Worm (Caenorhabditis elegans): ENCODE measurements around the gene cutl-1.
A peak's percentile ranks its signal among the peaks of the same experiment; 100 is the strongest.

The cutl-1 gene

ce11 chrV:13411225-13411991, 5.5 kb upstream of the cutl-1 start:
- TF ChIP-seq zfh-2 (GFP tag; conservative IDR thresholded peaks at IDR 0.05) (peak; percentile 91), egrh-3 (GFP tag; IDR thresholded peaks at IDR 0.05) (peak; percentile 87), egl-44 (GFP tag; IDR thresholded peaks at IDR 0.05) (no peak)

- 0 out of 2 replicates have a peak, but pooled peaks have one; percentile 37 for TF ChIP-seq ztf-28 (GFP tag; IDR thresholded peaks at IDR 0.05)
- TF ChIP-seq nhr-27 (tag; optimal IDR thresholded peaks at IDR 0.05), result no peak
Measured at ce11 chrV:13410688-13411087, 4.8 kb upstream of the cutl-1 start, which contains the start of gene F53F1.4. Gene F53F1.4 (plus strand): TSS chrV:13411077.

- TF ChIP-seq lin-35 (GFP tag; optimal IDR thresholded peaks at IDR 0.05) (peak in 2 of 3 experiments; percentile 5 to 67), ztf-26 (tag; optimal IDR thresholded peaks at IDR 0.05) (no peak), ZK185.1 (tag; optimal IDR thresholded peaks at IDR 0.05; ENCODE audit: poor library complexity, severe bottlenecking) (peak; percentile 9), lin-54 (GFP tag; optimal IDR thresholded peaks at IDR 0.05) (peak; percentile 83), F49E8.2 (tag; optimal IDR thresholded peaks at IDR 0.05; ENCODE audit: insufficient read depth) (no peak), dpl-1 (GFP tag; optimal IDR thresholded peaks at IDR 0.05) (peak; percentile 26), efl-1 (GFP tag; optimal IDR thresholded peaks at IDR 0.05) (peak; percentile 48), lsl-1 (GFP tag; optimal IDR thresholded peaks at IDR 0.05) (peak; percentile 20), ceh-91 (GFP tag; IDR thresholded peaks at IDR 0.05) (peak; percentile 37; the same call in 1 of the 2 replicates), ztf-28 (GFP tag; IDR thresholded peaks at IDR 0.05) (0 out of 2 replicates have a peak, but pooled peaks have one; percentile 11), aptf-2 (GFP tag; conservative IDR thresholded peaks at IDR 0.05) (0 out of 2 replicates have a peak, but pooled peaks have one; percentile 23), attf-3 (GFP tag; conservative IDR thresholded peaks at IDR 0.05) (0 out of 2 replicates have a peak, but pooled peaks have one; percentile 13), ceh-58 (GFP tag; IDR thresholded peaks at IDR 0.05) (no peak), hsf-1 (GFP tag; IDR thresholded peaks at IDR 0.05) (no peak), nhr-27 (tag; optimal IDR thresholded peaks at IDR 0.05) (no peak), unc-130 (GFP tag; optimal IDR thresholded peaks at IDR 0.05) (peak; percentile 5), xnd-1 (tag; optimal IDR thresholded peaks at IDR 0.05) (peak; percentile 35), madf-8 (GFP tag; conservative IDR thresholded peaks at IDR 0.05) (peak; percentile 41; the same call in 1 of the 2 replicates)
Measured at ce11 chrV:13409089-13409488, 3.2 kb upstream of the cutl-1 start.

ce11 chrV:13408440-13408839, 2.5 kb upstream of the cutl-1 start:
- TF ChIP-seq snpc-1.1 (tag; optimal IDR thresholded peaks at IDR 0.05; ENCODE audit: insufficient read depth) (no peak), aptf-3 (GFP tag; IDR thresholded peaks at IDR 0.05) (no peak), F52B5.7 (tag; optimal IDR thresholded peaks at IDR 0.05) (no peak), mcd-1 (GFP tag; IDR thresholded peaks at IDR 0.05) (no peak), bed-1 (GFP tag; IDR thresholded peaks at IDR 0.05) (no peak), lsy-27 (tag; optimal IDR thresholded peaks at IDR 0.05; ENCODE audit: borderline replicate concordance, insufficient read depth) (no peak), attf-3 (GFP tag; conservative IDR thresholded peaks at IDR 0.05) (0 out of 2 replicates have a peak, but pooled peaks have one; percentile 6), Y53G8AR.9 (GFP tag; conservative IDR thresholded peaks at IDR 0.05) (0 out of 2 replicates have a peak, but pooled peaks have one; percentile 46)

- TF ChIP-seq madf-3 (GFP tag; IDR thresholded peaks at IDR 0.05), result 0 out of 2 replicates have a peak, but pooled peaks have one; percentile 20
- TF ChIP-seq lsl-1 (GFP tag; optimal IDR thresholded peaks at IDR 0.05), result no peak
- TF ChIP-seq cebp-1 (GFP tag; IDR thresholded peaks at IDR 0.05), result peak; percentile 57; the same call in 1 of the 2 replicates
- TF ChIP-seq cebp-1 (tag; optimal IDR thresholded peaks at IDR 0.05), result peak; percentile 67
- no peak for TF ChIP-seq ceh-100 (GFP tag; IDR thresholded peaks at IDR 0.05)
- peak; percentile 55 for TF ChIP-seq nhr-80 (tag; optimal IDR thresholded peaks at IDR 0.05)
- 0 out of 2 replicates have a peak, but pooled peaks have one; percentile 18 for TF ChIP-seq attf-3 (GFP tag; conservative IDR thresholded peaks at IDR 0.05)
- no peak for TF ChIP-seq B0035.1 (tag; optimal IDR thresholded peaks at IDR 0.05)
- TF ChIP-seq B0261.1 (tag; optimal IDR thresholded peaks at IDR 0.05), result no peak
- no peak for TF ChIP-seq hmg-20 (GFP tag; IDR thresholded peaks at IDR 0.05)
- TF ChIP-seq dox-1 (GFP tag; IDR thresholded peaks at IDR 0.05), result 0 out of 2 replicates have a peak, but pooled peaks have one; percentile 27
- peak; percentile 21 for TF ChIP-seq atf-7 (tag; optimal IDR thresholded peaks at IDR 0.05)
Measured at ce11 chrV:13407913-13408312, 2.0 kb upstream of the cutl-1 start, which contains the start of gene F53F1.3. Gene F53F1.3 (plus strand): TSS chrV:13408242.
